Fruit fly (Drosophila melanogaster) whole organism, embryonic: ENCODE measurements around the gene Kif3C.

Source experiments
- CG4360 ChIP-seq: fragments of 200-800 bp; sonication (Bioruptor generic); IDR thresholded peaks from 2 replicates; pipeline ENCODE4 v1.3.6; 2022; ENCODE audit warnings: missing biosample characterization, missing genetic modification characterization
- Dbx ChIP-seq: fragments of 200-800 bp; sonication (Bioruptor generic); IDR thresholded peaks from 3 replicates; pipeline ENCODE4 v1.3.6; 2022; ENCODE audit warnings: missing biosample characterization, missing genetic modification characterization
- HLH3B ChIP-seq: fragments of 200-800 bp; sonication (Bioruptor generic); IDR thresholded peaks from 2 replicates; pipeline ENCODE4 v1.3.6; 2022; ENCODE audit warnings: missing biosample characterization, missing genetic modification characterization
- amos ChIP-seq: fragments of 200-800 bp; sonication (Bioruptor generic); IDR thresholded peaks from 2 replicates; pipeline ENCODE4 v1.3.6; 2022; ENCODE audit warnings: missing biosample characterization, missing genetic modification characterization; ENCODE audit not compliant: partially characterized antibody
- ind ChIP-seq: fragments of 200-800 bp; sonication (Bioruptor generic); optimal IDR thresholded peaks from 3 replicates; lab custom pipeline; 2016; ENCODE audit warnings: missing biosample characterization, missing genetic modification characterization

DNA sequence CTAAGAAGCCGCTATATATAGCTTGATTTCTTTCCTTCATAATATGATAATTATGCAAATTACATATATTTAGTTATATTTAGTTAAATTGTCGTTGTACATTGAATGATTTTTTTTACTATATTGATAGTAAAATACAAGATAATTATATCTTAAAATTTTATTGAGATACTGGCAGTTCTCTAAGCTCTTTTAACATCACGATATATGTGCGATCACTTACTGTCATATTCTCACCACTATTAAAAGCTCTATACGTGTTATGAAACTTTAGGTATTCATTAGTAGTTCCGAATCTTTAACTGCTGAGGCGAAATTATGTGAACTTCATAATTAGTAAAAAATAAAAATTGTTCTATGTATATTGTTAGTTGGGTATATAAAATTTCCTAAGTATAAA is 51.3 kb downstream of the Kif3C start, which contains the start of gene Mitf:
- TF ChIP-seq ind (no peak), HLH3B (GFP tag; lab: Robert Waterston, UW) (no peak), amos (GFP tag; lab: Robert Waterston, UW) (no peak; the same call in 1 of the 2 replicates), Dbx (GFP tag; lab: Robert Waterston, UW) (no peak), CG4360 (no peak)
